Fruit fly (Drosophila melanogaster) whole organism, adult: ENCODE measurements around the gene Oatp33Eb.

ENCODE experiments used
- CG11617 ChIP-seq: fragments of 200-800 bp; sonication (Bioruptor generic); optimal IDR thresholded peaks from 2 replicates; lab custom pipeline; 2017; ENCODE audit warnings: mild to moderate bottlenecking, missing biosample characterization, missing genetic modification reagents, missing genetic modification characterization
- CG12768 ChIP-seq: fragments of 200-800 bp; sonication (Bioruptor generic); optimal IDR thresholded peaks from 2 replicates; lab custom pipeline; 2017; ENCODE audit warnings: missing biosample characterization, missing genetic modification characterization, mild to moderate bottlenecking, moderate library complexity, missing genetic modification reagents
- CG14711 ChIP-seq: fragments of 200-800 bp; sonication (Bioruptor generic); optimal IDR thresholded peaks from 2 replicates; lab custom pipeline; 2018; ENCODE audit warnings: missing biosample characterization, mild to moderate bottlenecking, missing genetic modification characterization, moderate library complexity
- CG1620 ChIP-seq: fragments of 200-800 bp; sonication (Bioruptor generic); optimal IDR thresholded peaks from 2 replicates; lab custom pipeline; 2016; ENCODE audit warnings: missing biosample characterization, missing genetic modification characterization
- CG33017 ChIP-seq: fragments of 200-800 bp; sonication (Bioruptor generic); optimal IDR thresholded peaks from 2 replicates; lab custom pipeline; 2018; ENCODE audit warnings: missing biosample characterization, mild to moderate bottlenecking, missing genetic modification characterization, moderate library complexity
- CG5204 ChIP-seq: fragments of 200-800 bp; sonication (Bioruptor generic); optimal IDR thresholded peaks from 2 replicates; lab custom pipeline; 2016; ENCODE audit warnings: missing biosample characterization, missing genetic modification characterization
- CG7045 ChIP-seq: fragments of 200-800 bp; sonication (Bioruptor generic); optimal IDR thresholded peaks from 2 replicates; lab custom pipeline; 2017; ENCODE audit warnings: missing biosample characterization, mild to moderate bottlenecking, missing genetic modification characterization
- CG7101 ChIP-seq: fragments of 200-800 bp; sonication (Bioruptor generic); optimal IDR thresholded peaks from 2 replicates; lab custom pipeline; 2018; ENCODE audit warnings: missing biosample characterization, mild to moderate bottlenecking, missing genetic modification characterization, moderate library complexity
- Clk ChIP-seq: fragments of 200-800 bp; sonication (Bioruptor generic); optimal IDR thresholded peaks from 2 replicates; lab custom pipeline; 2017; ENCODE audit warnings: missing biosample characterization, missing genetic modification characterization
- Crg-1 ChIP-seq: fragments of 200-800 bp; sonication (Bioruptor generic); optimal IDR thresholded peaks from 2 replicates; lab custom pipeline; 2016; ENCODE audit warnings: missing biosample characterization, missing genetic modification characterization
- Hr96 ChIP-seq: fragments of 200-800 bp; sonication (Bioruptor generic); optimal IDR thresholded peaks from 2 replicates; lab custom pipeline; 2016; ENCODE audit warnings: missing biosample characterization, missing genetic modification characterization
- Mnt ChIP-seq: fragments of 200-800 bp; sonication (Bioruptor generic); optimal IDR thresholded peaks from 2 replicates; lab custom pipeline; 2016; ENCODE audit warnings: missing biosample characterization, mild to moderate bottlenecking, missing genetic modification characterization
- bab1 ChIP-seq: fragments of 200-800 bp; sonication (Bioruptor generic); optimal IDR thresholded peaks from 3 replicates; lab custom pipeline; 2019; ENCODE audit warnings: missing biosample characterization, mild to moderate bottlenecking, missing genetic modification characterization, moderate library complexity
- cic ChIP-seq: fragments of 200-800 bp; sonication (Bioruptor generic); optimal IDR thresholded peaks from 2 replicates; lab custom pipeline; 2017; ENCODE audit warnings: missing biosample characterization, mild to moderate bottlenecking, missing genetic modification characterization, moderate library complexity
- cnc ChIP-seq, 2 experiments: fragments of >200 bp; optimal IDR thresholded peaks; 2 replicates each; lab custom pipeline; 2017
- kay ChIP-seq: fragments of 200-800 bp; sonication (Bioruptor generic); peaks from one replicate; lab custom pipeline; 2016; ENCODE audit warnings: missing biosample characterization, missing genetic modification characterization, borderline replicate concordance
- ovo ChIP-seq: fragments of 200-800 bp; sonication (Bioruptor generic); optimal IDR thresholded peaks from 2 replicates; lab custom pipeline; 2016; ENCODE audit warnings: missing biosample characterization, missing genetic modification characterization
- pad ChIP-seq: fragments of 200-800 bp; sonication (Bioruptor generic); optimal IDR thresholded peaks from 3 replicates; lab custom pipeline; 2017; ENCODE audit warnings: missing biosample characterization, missing genetic modification characterization, mild to moderate bottlenecking, moderate library complexity, missing genetic modification reagents
- tj ChIP-seq: fragments of 200-800 bp; sonication (Bioruptor generic); optimal IDR thresholded peaks from 3 replicates; lab custom pipeline; 2017; ENCODE audit warnings: missing biosample characterization, mild to moderate bottlenecking, missing genetic modification characterization, moderate library complexity
- toe ChIP-seq: fragments of 200-800 bp; sonication (Bioruptor generic); optimal IDR thresholded peaks from 2 replicates; lab custom pipeline; 2016; ENCODE audit warnings: missing biosample characterization, missing genetic modification characterization

The Oatp33Eb gene

DNA sequence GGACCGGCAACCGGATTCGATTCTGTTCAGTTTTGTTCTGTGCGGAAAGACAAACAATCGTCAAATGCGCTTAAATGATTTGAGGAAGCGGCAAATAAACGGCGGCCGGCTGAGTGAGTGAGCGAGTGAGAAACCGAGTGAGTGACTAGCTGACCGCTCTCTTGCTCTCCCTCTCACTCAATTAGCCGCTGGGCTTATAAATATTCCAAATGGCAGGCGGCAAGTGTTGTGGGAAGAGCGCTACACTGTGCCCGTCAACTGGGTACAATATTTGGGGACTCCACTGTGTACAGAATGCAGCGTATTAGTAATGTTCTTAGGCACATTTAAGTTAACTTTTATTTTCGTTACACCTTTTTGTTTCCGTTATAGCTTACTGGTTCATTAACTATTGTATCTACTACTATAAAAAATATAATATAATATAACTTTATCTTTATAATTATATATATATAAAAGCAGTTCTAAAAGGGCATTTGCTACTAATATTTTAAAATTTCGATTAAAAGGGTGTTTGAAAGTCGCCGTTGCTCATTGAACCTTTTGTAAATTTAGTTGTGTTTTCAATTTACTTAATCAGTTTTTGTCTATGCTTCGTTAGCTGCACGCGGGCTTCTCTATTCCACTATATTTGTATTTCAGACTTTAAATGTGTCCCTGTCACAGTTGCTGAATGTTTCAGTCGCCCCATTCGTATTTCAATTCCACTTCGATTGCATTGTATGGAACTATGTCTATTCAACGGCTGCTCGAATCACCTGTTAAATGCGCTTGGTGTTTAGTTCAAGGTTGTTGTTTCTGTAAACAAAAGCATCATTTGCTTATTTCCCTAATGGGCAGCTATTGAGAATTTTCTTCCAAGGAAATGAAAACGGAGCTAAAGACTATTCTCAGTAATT, 26.2 kb upstream of the Oatp33Eb start:
- TF ChIP-seq Hr96 (GFP tag; lab: Kevin White, UChicago) (no peak), CG12768 (GFP tag; lab: Kevin White, UChicago) (peak; percentile 56), cic (no peak), CG11617 (GFP tag; lab: Kevin White, UChicago) (no peak), CG7045 (GFP tag; lab: Kevin White, UChicago) (peak; percentile 15)

dm6 chr2L:12423106-12423836, 25.0 kb upstream of the Oatp33Eb start, which contains the start of gene vir-1:
vir-1 (minus strand) TSS chr2L:12423439.
- TF ChIP-seq cnc (optimal IDR thresholded peaks at IDR 0.05; lab: Kevin White, UChicago), result no peak
- TF ChIP-seq bab1 (GFP tag; lab: Kevin White, UChicago), result no peak
- TF ChIP-seq CG5204, result no peak
- TF ChIP-seq Clk, result no peak
- no peak for TF ChIP-seq Crg-1 (GFP tag; lab: Kevin White, UChicago)
- TF ChIP-seq pad, result no peak
- no peak for TF ChIP-seq CG1620 (GFP tag; lab: Kevin White, UChicago)
- TF ChIP-seq CG12768 (GFP tag; lab: Kevin White, UChicago), result no peak
- TF ChIP-seq kay, result no peak
- TF ChIP-seq Mnt (GFP tag; lab: Kevin White, UChicago), result no peak
- TF ChIP-seq ovo, result no peak
- TF ChIP-seq CG7101 (tag; lab: Kevin White, UChicago), result no peak
- TF ChIP-seq cic, result no peak
- TF ChIP-seq CG33017, result no peak
- TF ChIP-seq Hr96 (GFP tag; lab: Kevin White, UChicago), result no peak
- no peak for TF ChIP-seq CG11617 (GFP tag; lab: Kevin White, UChicago)
- no peak for TF ChIP-seq CG14711 (tag; lab: Kevin White, UChicago)
- no peak for TF ChIP-seq toe (GFP tag; lab: Kevin White, UChicago)
- TF ChIP-seq tj (GFP tag; lab: Kevin White, UChicago), result no peak
- TF ChIP-seq CG7045 (GFP tag; lab: Kevin White, UChicago), result no peak

DNA sequence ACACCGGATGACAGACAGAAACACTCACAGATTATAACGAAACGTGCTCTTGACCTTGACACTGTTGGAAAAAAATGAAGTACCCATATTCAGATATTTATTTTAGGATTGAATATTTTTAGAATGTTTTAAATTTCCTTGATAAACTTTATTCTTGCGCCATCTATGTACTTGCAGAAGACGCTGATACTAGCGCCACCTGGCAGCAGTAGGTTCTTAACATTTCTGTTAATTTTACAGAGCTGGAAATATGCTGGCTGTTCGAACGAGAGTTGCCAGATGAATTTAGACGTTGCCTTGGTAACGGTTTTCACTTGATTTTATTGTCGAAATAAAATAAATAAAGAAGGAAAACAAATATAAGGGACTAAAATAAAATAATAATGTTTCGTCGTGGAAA, 23.7 kb upstream of the Oatp33Eb start, which contains the start of gene Fam92:
Gene Fam92 (plus strand): TSS at position 350 of the 400 bp plus-strand sequence.
- TF ChIP-seq CG5204 (no peak), Mnt (GFP tag; lab: Kevin White, UChicago) (peak; percentile 33), ovo (no peak), toe (GFP tag; lab: Kevin White, UChicago) (no peak), cnc (optimal IDR thresholded peaks at IDR 0.05; lab: Kevin White, UChicago) (no peak), tj (GFP tag; lab: Kevin White, UChicago) (no peak), pad (peak; percentile 16), CG11617 (GFP tag; lab: Kevin White, UChicago) (no peak), CG33017 (no peak), kay (no peak), Clk (no peak), CG12768 (GFP tag; lab: Kevin White, UChicago) (no peak), CG14711 (tag; lab: Kevin White, UChicago) (no peak), CG7101 (tag; lab: Kevin White, UChicago) (peak; percentile 54), cic (peak; percentile 37), Hr96 (GFP tag; lab: Kevin White, UChicago) (no peak), Crg-1 (GFP tag; lab: Kevin White, UChicago) (peak; percentile 30), CG1620 (GFP tag; lab: Kevin White, UChicago) (peak; percentile 37), bab1 (GFP tag; lab: Kevin White, UChicago) (peak; percentile 39), CG7045 (GFP tag; lab: Kevin White, UChicago) (no peak)

DNA sequence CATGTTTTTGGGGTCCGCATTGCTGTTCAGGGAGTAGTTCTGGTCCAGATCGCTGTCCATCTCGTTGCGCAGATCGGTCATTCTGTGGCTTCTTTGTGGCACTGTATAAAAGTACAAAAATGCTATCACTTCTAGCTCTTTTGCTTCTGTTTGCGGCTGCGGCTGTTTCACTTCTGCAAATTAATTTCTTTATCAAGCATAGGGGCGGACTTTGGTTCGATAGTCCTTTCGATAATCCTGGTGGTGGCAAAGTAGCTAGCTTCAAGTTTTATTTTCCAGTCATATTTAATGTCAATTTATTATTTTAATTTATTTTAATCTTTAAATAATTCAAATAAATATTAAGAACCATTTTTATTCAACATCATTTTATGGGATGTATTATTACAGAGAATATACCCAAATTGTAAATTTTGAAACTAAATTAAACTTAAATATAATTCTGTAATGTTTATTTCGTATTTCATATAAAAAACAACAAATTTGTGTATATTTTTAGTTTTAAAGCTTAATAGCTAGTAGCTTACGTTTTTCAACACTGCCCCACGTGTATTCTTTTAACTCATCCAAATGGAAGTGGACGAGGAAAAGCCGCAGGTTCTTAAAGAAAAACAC, 20.7 kb upstream of the Oatp33Eb start, which contains the start of the genes CG5446 and Trm1:
Gene CG5446 (minus strand): TSS at position 223 of the 615 bp plus-strand sequence.
Gene Trm1 (plus strand): TSS at position 542 of the 615 bp plus-strand sequence.
- TF ChIP-seq toe (GFP tag; lab: Kevin White, UChicago), result no peak
- peak; percentile 70 for TF ChIP-seq CG7045 (GFP tag; lab: Kevin White, UChicago)
- no peak for TF ChIP-seq cnc (optimal IDR thresholded peaks at IDR 0.05; lab: Kevin White, UChicago)
- peak; percentile 29 for TF ChIP-seq Crg-1 (GFP tag; lab: Kevin White, UChicago)
- peak; percentile 89 for TF ChIP-seq CG11617 (GFP tag; lab: Kevin White, UChicago)
- TF ChIP-seq CG1620 (GFP tag; lab: Kevin White, UChicago), result no peak
- peak; percentile 74 for TF ChIP-seq CG12768 (GFP tag; lab: Kevin White, UChicago)
- no peak for TF ChIP-seq Hr96 (GFP tag; lab: Kevin White, UChicago)
- TF ChIP-seq bab1 (GFP tag; lab: Kevin White, UChicago), result peak; percentile 50
- no peak for TF ChIP-seq kay
- peak; percentile 89 for TF ChIP-seq CG7101 (tag; lab: Kevin White, UChicago)
- no peak for TF ChIP-seq ovo
- TF ChIP-seq Mnt (GFP tag; lab: Kevin White, UChicago), result peak; percentile 54
- TF ChIP-seq CG5204, result no peak
- TF ChIP-seq pad, result peak; percentile 52
- TF ChIP-seq Clk, result no peak
- TF ChIP-seq tj (GFP tag; lab: Kevin White, UChicago), result peak; percentile 55
- peak; percentile 46 for TF ChIP-seq cic
- peak; percentile 88 for TF ChIP-seq CG33017
- peak; percentile 83 for TF ChIP-seq CG14711 (tag; lab: Kevin White, UChicago)
